Worm (Caenorhabditis elegans) whole organism, early embryonic: Measurements from ENCODE around the gene K09F6.7.
"Not testable (repeated sequence)": the region's sequence is repeated elsewhere in the genome, so short reads cannot be mapped to it uniquely, and the experiment has no call there.

Experiments used
- B0310.2 ChIP-seq: sonication (generic microtip); optimal IDR thresholded peaks from 2 replicates; lab custom pipeline; 2016; ENCODE audit warnings: mild to moderate bottlenecking, missing genetic modification characterization, missing compliant biosample characterization
- F13C5.2 ChIP-seq: sonication (generic microtip); optimal IDR thresholded peaks from 2 replicates; lab custom pipeline; 2017; ENCODE audit warnings: mild to moderate bottlenecking, missing genetic modification characterization, inconsistent platforms, missing compliant biosample characterization
- aly-1 ChIP-seq: sonication (generic microtip); optimal IDR thresholded peaks from 2 replicates; lab custom pipeline; 2016; ENCODE audit warnings: missing genetic modification characterization, missing compliant biosample characterization
- ama-1 ChIP-seq: fragments of 150-350 bp; optimal IDR thresholded peaks from 2 replicates; lab custom pipeline; 2014
- ceh-13 ChIP-seq: fragments of 200-800 bp; sonication (Bioruptor generic); optimal IDR thresholded peaks from 2 replicates; lab custom pipeline; 2018; ENCODE audit warnings: mild to moderate bottlenecking, missing genetic modification characterization, missing compliant biosample characterization
- ceh-36 ChIP-seq: sonication (generic microtip); optimal IDR thresholded peaks from 2 replicates; lab custom pipeline; 2016; ENCODE audit warnings: missing genetic modification characterization, inconsistent platforms, missing compliant biosample characterization
- ets-7 ChIP-seq: sonication (generic microtip); optimal IDR thresholded peaks from 2 replicates; lab custom pipeline; 2016; ENCODE audit warnings: missing genotype, missing genetic modification characterization, missing compliant biosample characterization
- flt-1 ChIP-seq: fragments of 200-800 bp; sonication (Bioruptor generic); IDR thresholded peaks from 2 replicates; pipeline ENCODE4 v1.3.6; 2022; ENCODE audit warnings: missing genetic modification characterization, missing compliant biosample characterization
- hmbx-1 ChIP-seq: sonication (generic microtip); optimal IDR thresholded peaks from 2 replicates; lab custom pipeline; 2016; ENCODE audit warnings: mild to moderate bottlenecking, missing genetic modification characterization, missing compliant biosample characterization
- hmg-4 ChIP-seq: fragments of 200-800 bp; sonication (Bioruptor generic); optimal IDR thresholded peaks from 2 replicates; lab custom pipeline; 2018; ENCODE audit warnings: mild to moderate bottlenecking, missing genetic modification characterization, missing compliant biosample characterization
- hnd-1 ChIP-seq: sonication (generic microtip); optimal IDR thresholded peaks from 2 replicates; lab custom pipeline; 2016; ENCODE audit warnings: missing genetic modification characterization, missing compliant biosample characterization
- pes-1 ChIP-seq: fragments of 200-800 bp; sonication (Bioruptor generic); IDR thresholded peaks from 2 replicates; pipeline ENCODE4 v1.3.6; 2022; ENCODE audit warnings: missing genetic modification reagents, missing genetic modification characterization, missing compliant biosample characterization
- scrt-1 ChIP-seq: fragments of 200-800 bp; sonication (Bioruptor generic); IDR thresholded peaks from 2 replicates; pipeline ENCODE4 v1.3.6; 2022; ENCODE audit warnings: missing genetic modification characterization, missing compliant biosample characterization
- sea-1 ChIP-seq: fragments of 200-800 bp; sonication (Bioruptor generic); conservative IDR thresholded peaks from 2 replicates; pipeline ENCODE4 v1.3.6; 2022; ENCODE audit warnings: missing genetic modification characterization, missing compliant biosample characterization
- tbx-11 ChIP-seq: fragments of 200-800 bp; sonication (Bioruptor generic); IDR thresholded peaks from 2 replicates; pipeline ENCODE4 v1.3.6; 2022; ENCODE audit warnings: missing genetic modification characterization, missing compliant biosample characterization
- tbx-37 ChIP-seq: fragments of 200-800 bp; sonication (Bioruptor generic); conservative IDR thresholded peaks from 2 replicates; pipeline ENCODE4 v1.3.6; 2022; ENCODE audit warnings: missing genetic modification reagents, missing genetic modification characterization, missing compliant biosample characterization
- tra-4 ChIP-seq: sonication (generic microtip); optimal IDR thresholded peaks from 2 replicates; lab custom pipeline; 2017; ENCODE audit warnings: missing genetic modification characterization, missing compliant biosample characterization

Gene K09F6.7

ce11 chrII:2284703-2285102, 7.2 kb downstream of the K09F6.7 start:
- TF ChIP-seq pes-1 (GFP tag; lab: Robert Waterston, UW) (no peak), tra-4 (tag; lab: Kevin White, UChicago) (no peak), hmg-4 (GFP tag; lab: Kevin White, UChicago) (no peak), scrt-1 (GFP tag; lab: Robert Waterston, UW) (no peak), ets-7 (tag; lab: Kevin White, UChicago) (no peak), B0310.2 (tag; lab: Kevin White, UChicago) (no peak)

ce11 chrII:2282599-2282998, 9.3 kb downstream of the K09F6.7 start, which contains the start of gene K09F6.9:
Gene K09F6.9 (minus strand): TSS chrII:2282699.
- not testable (repeated sequence) for TF ChIP-seq F13C5.2, hmbx-1, ceh-36 (tag; lab: Kevin White, UChicago)

- no peak for TF ChIP-seq hmg-4 (GFP tag; lab: Kevin White, UChicago)
- no peak for TF ChIP-seq tra-4 (tag; lab: Kevin White, UChicago)
- TF ChIP-seq tbx-11 (GFP tag; lab: Robert Waterston, UW), result no peak
- no peak for TF ChIP-seq sea-1
- no peak for TF ChIP-seq scrt-1 (GFP tag; lab: Robert Waterston, UW)
- no peak for TF ChIP-seq pes-1 (GFP tag; lab: Robert Waterston, UW)
- no peak for TF ChIP-seq aly-1 (tag; lab: Kevin White, UChicago)
- no peak for TF ChIP-seq ama-1
- no peak for TF ChIP-seq tbx-37 (GFP tag; lab: Robert Waterston, UW)
- TF ChIP-seq ceh-13 (GFP tag; lab: Kevin White, UChicago), result no peak
- no peak for TF ChIP-seq ets-7 (tag; lab: Kevin White, UChicago)
- TF ChIP-seq F13C5.2 (tag; lab: Kevin White, UChicago), result no peak
- no peak for TF ChIP-seq hnd-1 (tag; lab: Kevin White, UChicago)
- TF ChIP-seq ceh-36 (tag; lab: Kevin White, UChicago), result no peak
- TF ChIP-seq flt-1 (GFP tag; lab: Robert Waterston, UW), result no peak
- no peak for TF ChIP-seq hmbx-1 (tag; lab: Kevin White, UChicago)
- TF ChIP-seq B0310.2 (tag; lab: Kevin White, UChicago), result no peak
Observed at ce11 chrII:2279839-2280238, 12.1 kb downstream of the K09F6.7 start, which contains the start of gene K09F6.11. Gene K09F6.11 (plus strand): TSS chrII:2280139.

ce11 chrII:2279263-2279662, 12.7 kb downstream of the K09F6.7 start, which contains the start of gene K09F6.6:
Gene K09F6.6 (minus strand): TSS chrII:2279305.
- TF ChIP-seq ceh-13 (GFP tag; lab: Kevin White, UChicago) (no peak), aly-1 (tag; lab: Kevin White, UChicago) (no peak), hmg-4 (GFP tag; lab: Kevin White, UChicago) (no peak), scrt-1 (GFP tag; lab: Robert Waterston, UW) (no peak), ama-1 (no peak), B0310.2 (tag; lab: Kevin White, UChicago) (no peak), flt-1 (GFP tag; lab: Robert Waterston, UW) (no peak), tbx-11 (GFP tag; lab: Robert Waterston, UW) (no peak), ets-7 (tag; lab: Kevin White, UChicago) (no peak), tra-4 (tag; lab: Kevin White, UChicago) (no peak), sea-1 (no peak), pes-1 (GFP tag; lab: Robert Waterston, UW) (no peak), ceh-36 (tag; lab: Kevin White, UChicago) (no peak), tbx-37 (GFP tag; lab: Robert Waterston, UW) (no peak), F13C5.2 (tag; lab: Kevin White, UChicago) (no peak), hnd-1 (tag; lab: Kevin White, UChicago) (no peak), hmbx-1 (tag; lab: Kevin White, UChicago) (no peak)

ce11 chrII:2277418-2277817, 14.5 kb downstream of the K09F6.7 start, which contains the start of gene K09F6.15:
Gene K09F6.15 (minus strand): TSS chrII:2277518.
- TF ChIP-seq aly-1 (tag; lab: Kevin White, UChicago) (no peak), hmg-4 (GFP tag; lab: Kevin White, UChicago) (no peak), ama-1 (no peak)

- no peak for TF ChIP-seq ama-1
- TF ChIP-seq sea-1, result no peak
Observed at ce11 chrII:2273750-2274149, 18.2 kb downstream of the K09F6.7 start.

- TF ChIP-seq tra-4 (tag; lab: Kevin White, UChicago); hmg-4 (GFP tag; lab: Kevin White, UChicago); F13C5.2 (tag; lab: Kevin White, UChicago): not testable (repeated sequence)
Observed at ce11 chrII:2254861-2255260, 37.1 kb downstream of the K09F6.7 start, which contains the start of gene K09F6.3. Gene K09F6.3 (plus strand): TSS chrII:2255161.

ce11 chrII:2253676-2254075, 38.3 kb downstream of the K09F6.7 start:
- TF ChIP-seq ceh-13 (GFP tag; lab: Kevin White, UChicago), result no peak
- TF ChIP-seq ceh-36 (tag; lab: Kevin White, UChicago), result no peak
- no peak for TF ChIP-seq B0310.2 (tag; lab: Kevin White, UChicago)
- TF ChIP-seq scrt-1 (GFP tag; lab: Robert Waterston, UW), result no peak
